Fruit fly (Drosophila melanogaster): ENCODE measurements around the gene CG10333.

- TF ChIP-seq CG8478 (optimal IDR thresholded peaks at IDR 0.05) (no peak), CTCF (optimal IDR thresholded peaks at IDR 0.05) (no peak)
Observed at dm6 chr2L:18656691-18657237, 50.1 kb downstream of the CG10333 start.

All from S2 (cell line).